Worm (Caenorhabditis elegans): ENCODE results near the gene srx-32.
A peak's percentile ranks its signal among the peaks of the same experiment; 100 is the strongest.

srx-32 gene

ce11 chrV:773256-773655 is 47.3 kb downstream of the srx-32 start, which contains the start of gene sti-1 (continued):
- TF ChIP-seq madf-9 (GFP tag; conservative IDR thresholded peaks at IDR 0.05): no peak
- peak; percentile 70 for TF ChIP-seq lin-13 (GFP tag; optimal IDR thresholded peaks at IDR 0.05)
- TF ChIP-seq dmd-9 (GFP tag; IDR thresholded peaks at IDR 0.05): no peak
- no peak for TF ChIP-seq ceh-44 (GFP tag; IDR thresholded peaks at IDR 0.05)
- no peak for TF ChIP-seq nhr-10 (tag; optimal IDR thresholded peaks at IDR 0.05)
- no peak for TF ChIP-seq Y5F2A.4 (GFP tag; optimal IDR thresholded peaks at IDR 0.05)
- no peak for TF ChIP-seq attf-4 (tag; optimal IDR thresholded peaks at IDR 0.05)
- TF ChIP-seq Y75B8A.6 (GFP tag; IDR thresholded peaks at IDR 0.05): no peak
- TF ChIP-seq spr-3 (GFP tag; optimal IDR thresholded peaks at IDR 0.05): no peak
- no peak for TF ChIP-seq D1046.2 (GFP tag; IDR thresholded peaks at IDR 0.05)
- TF ChIP-seq nhr-76 (tag; optimal IDR thresholded peaks at IDR 0.05): no peak
- peak; percentile 51 for TF ChIP-seq lin-15B (tag; optimal IDR thresholded peaks at IDR 0.05)
- 0 out of 2 replicates have a peak, but pooled peaks have one; percentile 47 for TF ChIP-seq zfp-3 (GFP tag; conservative IDR thresholded peaks at IDR 0.05)
- TF ChIP-seq pha-4 (GFP tag; IDR thresholded peaks at IDR 0.05): peak; percentile 63; the same call in 1 of the 2 replicates
- peak; percentile 52 for TF ChIP-seq pha-4 (tag; optimal IDR thresholded peaks at IDR 0.05)
- TF ChIP-seq nhr-41 (GFP tag; IDR thresholded peaks at IDR 0.05): no peak
- TF ChIP-seq skn-1 (tag; optimal IDR thresholded peaks at IDR 0.05): no peak
- TF ChIP-seq zip-11 (GFP tag; IDR thresholded peaks at IDR 0.05): no peak
- TF ChIP-seq daf-16 (GFP tag; optimal IDR thresholded peaks at IDR 0.05): no peak
- peak; percentile 20 for TF ChIP-seq daf-16 (tag; optimal IDR thresholded peaks at IDR 0.05)
- no peak for TF ChIP-seq Y105C5A.15 (GFP tag; IDR thresholded peaks at IDR 0.05)
- no peak for TF ChIP-seq mxl-2 (GFP tag; conservative IDR thresholded peaks at IDR 0.05)
- no peak for TF ChIP-seq snpc-1.2 (GFP tag; IDR thresholded peaks at IDR 0.05)
- no peak for TF ChIP-seq ZK546.5 (tag; optimal IDR thresholded peaks at IDR 0.05)
- no peak for TF ChIP-seq set-16 (GFP tag; IDR thresholded peaks at IDR 0.05)
- no peak for TF ChIP-seq mdt-29 (GFP tag; IDR thresholded peaks at IDR 0.05)
- TF ChIP-seq hlh-30 (tag; optimal IDR thresholded peaks at IDR 0.05; ENCODE audit: insufficient read depth): peak; percentile 75
- peak; percentile 15 for TF ChIP-seq spr-1 (tag; optimal IDR thresholded peaks at IDR 0.05)
- TF ChIP-seq ceh-82 (tag; optimal IDR thresholded peaks at IDR 0.05): no peak
- TF ChIP-seq ztf-11 (tag; optimal IDR thresholded peaks at IDR 0.05): no peak
- peak; percentile 69; the same call in 1 of the 2 replicates for TF ChIP-seq nhr-42 (GFP tag; IDR thresholded peaks at IDR 0.05)
- TF ChIP-seq F26F4.8 (GFP tag; conservative IDR thresholded peaks at IDR 0.05): no peak
- TF ChIP-seq saeg-2 (GFP tag; IDR thresholded peaks at IDR 0.05): no peak
- no peak for TF ChIP-seq sdz-12 (GFP tag; optimal IDR thresholded peaks at IDR 0.05)
- TF ChIP-seq nhr-77 (tag; optimal IDR thresholded peaks at IDR 0.05): peak; percentile 95
- TF ChIP-seq ces-1 (GFP tag; optimal IDR thresholded peaks at IDR 0.05): no peak
- peak in 1 of 2 experiments; percentile 90 for TF ChIP-seq lsy-2 (tag; optimal IDR thresholded peaks at IDR 0.05)
- TF ChIP-seq mep-1 (tag; optimal IDR thresholded peaks at IDR 0.05): peak; percentile 80
- TF ChIP-seq fos-1 (tag; optimal IDR thresholded peaks at IDR 0.05): no peak
- no peak for TF ChIP-seq lin-29 (GFP tag; IDR thresholded peaks at IDR 0.05)
- no peak for TF ChIP-seq nhr-237 (tag; optimal IDR thresholded peaks at IDR 0.05)
- TF ChIP-seq nhr-102 (tag; optimal IDR thresholded peaks at IDR 0.05): peak; percentile 60
- no peak for TF ChIP-seq ceh-28 (tag; optimal IDR thresholded peaks at IDR 0.05)
- peak in 1 of 2 experiments; percentile 41 for TF ChIP-seq hif-1 (tag; optimal IDR thresholded peaks at IDR 0.05)
- TF ChIP-seq R02D3.7 (tag; optimal IDR thresholded peaks at IDR 0.05): no peak
- no peak for TF ChIP-seq Y48G9A.11 (GFP tag; IDR thresholded peaks at IDR 0.05)
- no peak for TF ChIP-seq zfp-2 (tag; optimal IDR thresholded peaks at IDR 0.05)
- TF ChIP-seq lin-1 (GFP tag; IDR thresholded peaks at IDR 0.05): no peak
- peak; percentile 26 for TF ChIP-seq F49E8.2 (tag; optimal IDR thresholded peaks at IDR 0.05; ENCODE audit: borderline replicate concordance)
- peak; percentile 17 for TF ChIP-seq F37D6.2 (tag; optimal IDR thresholded peaks at IDR 0.05)
- no peak for TF ChIP-seq egl-43 (GFP tag; IDR thresholded peaks at IDR 0.05)
- peak; percentile 88 for TF ChIP-seq aha-1 (tag)
- TF ChIP-seq nhr-28 (tag; optimal IDR thresholded peaks at IDR 0.05): peak; percentile 83
